Fruit fly (Drosophila melanogaster) whole organism, embryonic: ENCODE data around the gene SPR.

ENCODE experiments used
- Atf-2 ChIP-seq: fragments of 200-800 bp; sonication (Bioruptor generic); optimal IDR thresholded peaks from 2 replicates; lab custom pipeline; 2016; ENCODE audit warnings: missing biosample characterization, missing genetic modification characterization
- Atf6 ChIP-seq: fragments of 200-800 bp; sonication (Bioruptor generic); IDR thresholded peaks from 2 replicates; pipeline ENCODE4 v1.3.6; 2022; ENCODE audit warnings: missing biosample characterization, missing genetic modification characterization
- B-H2 ChIP-seq: fragments of 200-800 bp; sonication (Bioruptor generic); optimal IDR thresholded peaks from 2 replicates; lab custom pipeline; 2018; ENCODE audit warnings: missing biosample characterization, mild to moderate bottlenecking, missing genetic modification characterization
- C15 ChIP-seq: fragments of 200-800 bp; sonication (Bioruptor generic); IDR thresholded peaks from 3 replicates; pipeline ENCODE4 v1.3.6; 2022; ENCODE audit warnings: missing biosample characterization, missing genetic modification characterization
- CG10366 ChIP-seq: fragments of 200-800 bp; sonication (Bioruptor generic); IDR thresholded peaks from 2 replicates; pipeline ENCODE4 v1.3.6; 2022; ENCODE audit warnings: missing biosample characterization, missing genetic modification characterization
- CG12155 ChIP-seq: fragments of 200-800 bp; sonication (Bioruptor generic); optimal IDR thresholded peaks from 3 replicates; lab custom pipeline; 2016; ENCODE audit warnings: missing biosample characterization, missing genetic modification characterization
- CG12219 ChIP-seq: fragments of 200-800 bp; sonication (Bioruptor generic); optimal IDR thresholded peaks from 3 replicates; lab custom pipeline; 2018; ENCODE audit warnings: missing biosample characterization, mild to moderate bottlenecking, missing genetic modification characterization
- CG12659 ChIP-seq: fragments of 200-800 bp; sonication (Bioruptor generic); optimal IDR thresholded peaks from 3 replicates; lab custom pipeline; 2017; ENCODE audit warnings: mild to moderate bottlenecking, missing biosample characterization, missing genetic modification reagents, missing genetic modification characterization
- CG12744 ChIP-seq: fragments of 200-800 bp; sonication (Bioruptor generic); optimal IDR thresholded peaks from 2 replicates; lab custom pipeline; 2016; ENCODE audit warnings: missing biosample characterization, missing genetic modification characterization
- CG14050 ChIP-seq: fragments of 200-800 bp; sonication (Bioruptor generic); IDR thresholded peaks from 3 replicates; pipeline ENCODE4 v1.3.6; 2022; ENCODE audit warnings: missing biosample characterization, missing genetic modification characterization
- CG14965 ChIP-seq: fragments of 200-800 bp; sonication (Bioruptor generic); optimal IDR thresholded peaks from 2 replicates; lab custom pipeline; 2016; ENCODE audit warnings: missing biosample characterization, missing genetic modification characterization, borderline replicate concordance
- CG15073 ChIP-seq: fragments of 200-800 bp; sonication (Bioruptor generic); optimal IDR thresholded peaks from 2 replicates; lab custom pipeline; 2016; ENCODE audit warnings: missing biosample characterization, missing genetic modification characterization
- CG18619 ChIP-seq: fragments of 200-800 bp; sonication (Bioruptor generic); optimal IDR thresholded peaks from 3 replicates; lab custom pipeline; 2017; ENCODE audit warnings: missing biosample characterization, mild to moderate bottlenecking, missing genetic modification characterization
- CG18764 ChIP-seq: fragments of 200-800 bp; sonication (Bioruptor generic); optimal IDR thresholded peaks from 3 replicates; lab custom pipeline; 2016; ENCODE audit warnings: missing biosample characterization, missing genetic modification characterization
- CG2678 ChIP-seq: fragments of 200-800 bp; sonication (Bioruptor generic); optimal IDR thresholded peaks from 3 replicates; lab custom pipeline; 2019; ENCODE audit warnings: missing biosample characterization, mild to moderate bottlenecking, missing genetic modification characterization, moderate library complexity
- CG30020 ChIP-seq: fragments of 200-800 bp; optimal IDR thresholded peaks from 2 replicates; lab custom pipeline; 2019; ENCODE audit warnings: missing biosample characterization, mild to moderate bottlenecking, missing genetic modification characterization, moderate library complexity
- CG30431 ChIP-seq: fragments of 200-800 bp; sonication (Bioruptor generic); optimal IDR thresholded peaks from 2 replicates; lab custom pipeline; 2017; ENCODE audit warnings: missing biosample characterization, missing genetic modification characterization
- CG34224 ChIP-seq: fragments of 200-800 bp; sonication (Bioruptor generic); IDR thresholded peaks from 3 replicates; pipeline ENCODE4 v1.3.6; 2022; ENCODE audit warnings: missing biosample characterization, missing genetic modification characterization; ENCODE audit not compliant: partially characterized antibody
- CG3726 ChIP-seq: fragments of 200-800 bp; sonication (Bioruptor generic); IDR thresholded peaks from 3 replicates; pipeline ENCODE4, ENCODE4 v1.3.6; 2022; ENCODE audit warnings: missing biosample characterization, missing genetic modification characterization
- CG42726 ChIP-seq: fragments of 200-800 bp; sonication (Bioruptor generic); IDR thresholded peaks from 2 replicates; pipeline ENCODE4 v1.3.6; 2022; ENCODE audit warnings: missing biosample characterization, missing genetic modification characterization; ENCODE audit not compliant: partially characterized antibody
- CG7839 ChIP-seq: fragments of 200-800 bp; sonication (Bioruptor generic); optimal IDR thresholded peaks from 3 replicates; lab custom pipeline; 2018; ENCODE audit warnings: missing biosample characterization, mild to moderate bottlenecking, missing genetic modification characterization, moderate library complexity
- CG8281 ChIP-seq: fragments of 200-800 bp; sonication (Bioruptor generic); optimal IDR thresholded peaks from 2 replicates; lab custom pipeline; 2018; ENCODE audit warnings: missing biosample characterization, mild to moderate bottlenecking, missing genetic modification characterization, moderate library complexity
- CG8388 ChIP-seq: fragments of 200-800 bp; sonication (Bioruptor generic); optimal IDR thresholded peaks from 2 replicates; lab custom pipeline; 2019; ENCODE audit warnings: missing biosample characterization, mild to moderate bottlenecking, missing genetic modification characterization, moderate library complexity
- CHES-1-like ChIP-seq: fragments of 200-800 bp; sonication (Bioruptor generic); optimal IDR thresholded peaks from 2 replicates; lab custom pipeline; 2016; ENCODE audit warnings: missing biosample characterization, missing genetic modification characterization
- D19B ChIP-seq: fragments of 200-800 bp; sonication (Bioruptor generic); optimal IDR thresholded peaks from 2 replicates; lab custom pipeline; 2017; ENCODE audit warnings: missing biosample characterization, mild to moderate bottlenecking, missing genetic modification characterization
- Eip74EF ChIP-seq, 2 experiments: fragments of 200-800 bp in 1 of 2; fragments of >200 bp in 1 of 2; sonication (Bioruptor generic) in 1 of 2; optimal IDR thresholded peaks; 2 replicates each; lab custom pipeline; 2017 to 2019; ENCODE audit warnings: missing biosample characterization in 2 of 2, missing genetic modification characterization in 2 of 2, mild to moderate bottlenecking in 1 of 2, moderate library complexity in 1 of 2
- Meics ChIP-seq: fragments of 200-800 bp; sonication (Bioruptor generic); optimal IDR thresholded peaks from 2 replicates; lab custom pipeline; 2017; ENCODE audit warnings: missing biosample characterization, mild to moderate bottlenecking, missing genetic modification characterization
- Opbp ChIP-seq: fragments of 200-800 bp; sonication (Bioruptor generic); IDR thresholded peaks from 3 replicates; pipeline ENCODE4 v1.3.6; 2022; ENCODE audit warnings: missing biosample characterization, missing genetic modification characterization; ENCODE audit not compliant: partially characterized antibody
- Side ChIP-seq: fragments of 200-800 bp; sonication (Bioruptor generic); optimal IDR thresholded peaks from 2 replicates; lab custom pipeline; 2016; ENCODE audit warnings: missing biosample characterization, missing genetic modification characterization
- Taf1 ChIP-seq: fragments of 200-800 bp; sonication (Bioruptor generic); IDR thresholded peaks from 2 replicates; pipeline ENCODE4 v1.3.6; 2022; ENCODE audit warnings: missing biosample characterization, missing genetic modification characterization
- bcd ChIP-seq: fragments of 200-800 bp; sonication (Bioruptor generic); optimal IDR thresholded peaks from 2 replicates; lab custom pipeline; 2017; ENCODE audit warnings: missing biosample characterization, mild to moderate bottlenecking, missing genetic modification characterization
- chif ChIP-seq, 2 experiments: fragments of 200-800 bp; sonication (Bioruptor generic); optimal IDR thresholded peaks; 3 replicates each; lab custom pipeline; 2016; ENCODE audit warnings: missing biosample characterization in 2 of 2, missing genetic modification characterization in 2 of 2
- dan ChIP-seq: fragments of 200-800 bp; sonication (Bioruptor generic); IDR thresholded peaks from 2 replicates; pipeline ENCODE4 v1.3.6; 2022; ENCODE audit warnings: missing biosample characterization, missing genetic modification characterization
- dpn ChIP-seq, 2 experiments: fragments of 200-800 bp; sonication (Bioruptor generic); optimal IDR thresholded peaks; 3 replicates each; lab custom pipeline; 2016; ENCODE audit warnings: missing biosample characterization in 2 of 2, missing genetic modification characterization in 2 of 2
- dysf ChIP-seq: fragments of 200-800 bp; sonication (Bioruptor generic); IDR thresholded peaks from 3 replicates; pipeline ENCODE4 v1.3.6; 2022; ENCODE audit warnings: missing biosample characterization, missing genetic modification characterization
- ems ChIP-seq: fragments of 200-800 bp; sonication (Bioruptor generic); optimal IDR thresholded peaks from 3 replicates; lab custom pipeline; 2016; ENCODE audit warnings: missing biosample characterization, missing genetic modification characterization
- fu2 ChIP-seq: fragments of 200-800 bp; sonication (Bioruptor generic); optimal IDR thresholded peaks from 2 replicates; lab custom pipeline; 2016; ENCODE audit warnings: missing biosample characterization, missing genetic modification characterization
- gce ChIP-seq: fragments of 200-800 bp; sonication (Bioruptor generic); IDR thresholded peaks from 3 replicates; pipeline ENCODE4 v1.3.6; 2022; ENCODE audit warnings: missing biosample characterization, missing genetic modification characterization
- grau ChIP-seq: fragments of 200-800 bp; optimal IDR thresholded peaks from 3 replicates; lab custom pipeline; 2019; ENCODE audit warnings: missing biosample characterization, mild to moderate bottlenecking, missing genetic modification characterization, moderate library complexity
- ind ChIP-seq: fragments of 200-800 bp; sonication (Bioruptor generic); optimal IDR thresholded peaks from 3 replicates; lab custom pipeline; 2016; ENCODE audit warnings: missing biosample characterization, missing genetic modification characterization
- jigr1 ChIP-seq: fragments of 200-800 bp; sonication (Bioruptor generic); IDR thresholded peaks from 3 replicates; pipeline ENCODE4 v1.3.6; 2022; ENCODE audit warnings: missing biosample characterization, missing genetic modification characterization
- otp ChIP-seq: fragments of 200-800 bp; sonication (Bioruptor generic); IDR thresholded peaks from 3 replicates; pipeline ENCODE4, ENCODE4 v1.3.6; 2022; ENCODE audit warnings: missing biosample characterization, missing genetic modification characterization
- pfk ChIP-seq: fragments of 200-800 bp; sonication (Bioruptor generic); optimal IDR thresholded peaks from 2 replicates; lab custom pipeline; 2018; ENCODE audit warnings: missing biosample characterization, mild to moderate bottlenecking, missing genetic modification characterization, moderate library complexity
- repo ChIP-seq: fragments of 200-800 bp; sonication (Bioruptor generic); optimal IDR thresholded peaks from 2 replicates; lab custom pipeline; 2016; ENCODE audit warnings: missing biosample characterization, missing genetic modification characterization
- rib ChIP-seq: fragments of 200-800 bp; sonication (Bioruptor generic); IDR thresholded peaks from 2 replicates; pipeline ENCODE4 v1.3.6; 2022; ENCODE audit warnings: missing biosample characterization, missing genetic modification characterization
- slou ChIP-seq: fragments of 200-800 bp; sonication (Bioruptor generic); optimal IDR thresholded peaks from 3 replicates; lab custom pipeline; 2016; ENCODE audit warnings: missing biosample characterization, missing genetic modification characterization
- ssp ChIP-seq: fragments of 200-800 bp; sonication (Bioruptor generic); IDR thresholded peaks from 2 replicates; pipeline ENCODE4 v1.3.6; 2022; ENCODE audit warnings: missing biosample characterization, missing genetic modification characterization
- wdn ChIP-seq: fragments of 200-800 bp; sonication (Bioruptor generic); IDR thresholded peaks from 2 replicates; pipeline ENCODE4 v1.3.6; 2022; ENCODE audit warnings: missing biosample characterization, missing genetic modification characterization
- yki ChIP-seq: fragments of >200 bp; optimal IDR thresholded peaks from 3 replicates; lab custom pipeline; 2018
- zfh1 ChIP-seq: fragments of 200-800 bp; sonication (Bioruptor generic); IDR thresholded peaks from 3 replicates; pipeline ENCODE4 v1.3.6; 2022; ENCODE audit warnings: missing biosample characterization, missing genetic modification characterization

SPR gene

dm6 chrX:5516783-5517571 lies 70.5 kb downstream of the SPR start (continued):
- no peak for TF ChIP-seq CG30431 (GFP tag; lab: Kevin White, UChicago)
- no peak for TF ChIP-seq CHES-1-like (GFP tag; lab: Kevin White, UChicago)
- TF ChIP-seq B-H2 (GFP tag; lab: Kevin White, UChicago), result no peak
- TF ChIP-seq slou (GFP tag; lab: Kevin White, UChicago), result no peak
- TF ChIP-seq CG34224 (GFP tag; lab: Robert Waterston, UW), result no peak
- TF ChIP-seq CG8281 (tag; lab: Kevin White, UChicago), result no peak
- TF ChIP-seq grau (tag; lab: Kevin White, UChicago), result peak; percentile 52
- TF ChIP-seq repo (GFP tag; lab: Kevin White, UChicago), result peak; percentile 3
- TF ChIP-seq Meics (GFP tag; lab: Kevin White, UChicago), result peak; percentile 50
- no peak for TF ChIP-seq C15 (GFP tag; lab: Robert Waterston, UW)
- TF ChIP-seq CG2678, result peak; percentile 74
- TF ChIP-seq CG18764, result no peak
- TF ChIP-seq wdn, result no peak
- no peak for TF ChIP-seq CG14965
- TF ChIP-seq Opbp (GFP tag; lab: Robert Waterston, UW), result no peak
- no peak for TF ChIP-seq CG12155 (GFP tag; lab: Kevin White, UChicago)
- peak; percentile 16 for TF ChIP-seq CG12744 (GFP tag; lab: Kevin White, UChicago)
- TF ChIP-seq chif (GFP tag; optimal IDR thresholded peaks at IDR 0.05; lab: Kevin White, UChicago), result no peak
- peak; percentile 50 for TF ChIP-seq CG7839 (tag; lab: Kevin White, UChicago)
- no peak for TF ChIP-seq CG3726
- TF ChIP-seq CG8388 (GFP tag; lab: Kevin White, UChicago), result peak; percentile 14
- peak; percentile 51 for TF ChIP-seq CG12659 (GFP tag; lab: Kevin White, UChicago)
- peak; percentile 79 for TF ChIP-seq yki (lab: Kevin White, UChicago)
- TF ChIP-seq dysf (GFP tag; lab: Robert Waterston, UW), result 0 out of 3 replicates have a peak, but pooled peaks have one; percentile 38
- TF ChIP-seq CG15073, result no peak
- no peak for TF ChIP-seq rib (GFP tag; lab: Robert Waterston, UW)
- TF ChIP-seq zfh1 (GFP tag; lab: Robert Waterston, UW), result no peak
- no peak for TF ChIP-seq pfk
- no peak for TF ChIP-seq ems (GFP tag; lab: Kevin White, UChicago)
- no peak for TF ChIP-seq CG14050 (GFP tag; lab: Robert Waterston, UW)
- TF ChIP-seq CG12219 (GFP tag; lab: Kevin White, UChicago), result peak; percentile 47
- TF ChIP-seq dpn (GFP tag; optimal IDR thresholded peaks at IDR 0.05; lab: Kevin White, UChicago), result peak in 1 of 2 experiments; percentile 44
- TF ChIP-seq D19B (GFP tag; lab: Kevin White, UChicago), result no peak
- no peak for TF ChIP-seq CG30020
- peak; percentile 18 for TF ChIP-seq Side (GFP tag; lab: Kevin White, UChicago)
- TF ChIP-seq dan, result no peak
- no peak for TF ChIP-seq CG10366 (GFP tag; lab: Robert Waterston, UW)
- TF ChIP-seq otp, result no peak
- no peak for TF ChIP-seq fu2
- peak in 1 of 2 experiments; percentile 46 for TF ChIP-seq Eip74EF (GFP tag; optimal IDR thresholded peaks at IDR 0.05; lab: Kevin White, UChicago)
- no peak for TF ChIP-seq jigr1
- TF ChIP-seq ssp, result no peak
- no peak for TF ChIP-seq gce (GFP tag; lab: Robert Waterston, UW)
- TF ChIP-seq CG42726 (GFP tag; lab: Robert Waterston, UW), result no peak
- peak; percentile 2 for TF ChIP-seq ind (GFP tag; lab: Kevin White, UChicago)
- no peak for TF ChIP-seq Atf-2 (GFP tag; lab: Kevin White, UChicago)
- peak; percentile 26 for TF ChIP-seq bcd (GFP tag; lab: Kevin White, UChicago)
- no peak for TF ChIP-seq Atf6 (GFP tag; lab: Robert Waterston, UW)
- TF ChIP-seq Taf1 (GFP tag; lab: Robert Waterston, UW), result no peak
- peak; percentile 42 for TF ChIP-seq CG18619 (GFP tag; lab: Kevin White, UChicago)
